Worm (Caenorhabditis elegans) whole organism, early embryonic: ENCODE results near the gene ZC262.13.

Experiments
- aly-1 ChIP-seq: sonication (generic microtip); optimal IDR thresholded peaks from 2 replicates; lab custom pipeline; 2016; ENCODE audit warnings: missing genetic modification characterization, missing compliant biosample characterization
- ama-1 ChIP-seq: fragments of 150-350 bp; optimal IDR thresholded peaks from 2 replicates; lab custom pipeline; 2014
- ceh-13 ChIP-seq: fragments of 200-800 bp; sonication (Bioruptor generic); optimal IDR thresholded peaks from 2 replicates; lab custom pipeline; 2018; ENCODE audit warnings: mild to moderate bottlenecking, missing genetic modification characterization, missing compliant biosample characterization
- flt-1 ChIP-seq: fragments of 200-800 bp; sonication (Bioruptor generic); IDR thresholded peaks from 2 replicates; pipeline ENCODE4 v1.3.6; 2022; ENCODE audit warnings: missing genetic modification characterization, missing compliant biosample characterization
- hmbx-1 ChIP-seq: sonication (generic microtip); optimal IDR thresholded peaks from 2 replicates; lab custom pipeline; 2016; ENCODE audit warnings: mild to moderate bottlenecking, missing genetic modification characterization, missing compliant biosample characterization
- hnd-1 ChIP-seq: sonication (generic microtip); optimal IDR thresholded peaks from 2 replicates; lab custom pipeline; 2016; ENCODE audit warnings: missing genetic modification characterization, missing compliant biosample characterization
- tbx-37 ChIP-seq: fragments of 200-800 bp; sonication (Bioruptor generic); conservative IDR thresholded peaks from 2 replicates; pipeline ENCODE4 v1.3.6; 2022; ENCODE audit warnings: missing genetic modification reagents, missing genetic modification characterization, missing compliant biosample characterization
- tra-4 ChIP-seq: sonication (generic microtip); optimal IDR thresholded peaks from 2 replicates; lab custom pipeline; 2017; ENCODE audit warnings: missing genetic modification characterization, missing compliant biosample characterization

DNA sequence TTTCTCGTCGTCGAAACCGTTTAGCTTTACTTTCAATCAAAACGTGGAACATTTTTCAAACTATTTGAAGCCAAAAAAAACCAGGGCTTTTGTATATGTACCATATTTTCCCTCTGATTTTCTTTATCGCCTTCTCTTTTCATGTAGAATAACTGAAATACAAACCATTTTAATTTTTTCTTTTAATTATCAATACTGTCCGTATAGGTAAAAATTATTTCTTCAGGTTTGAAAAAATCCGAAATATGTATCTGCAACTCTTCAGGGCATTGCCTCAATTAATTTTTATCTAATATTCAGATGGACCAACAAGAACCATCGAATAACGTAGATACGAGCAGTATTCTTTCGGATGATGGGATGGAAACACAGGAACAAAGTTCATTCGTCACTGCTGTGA lies 49.0 kb downstream of the ZC262.13 start, which contains the start of gene met-2:
- TF ChIP-seq tra-4: no peak
- no peak for TF ChIP-seq ceh-13
- TF ChIP-seq aly-1: no peak
- no peak for TF ChIP-seq flt-1 (GFP tag; lab: Robert Waterston, UW)
- no peak for TF ChIP-seq hnd-1 (tag; lab: Kevin White, UChicago)
- TF ChIP-seq ama-1 (lab: Kevin White, UChicago): no peak
- TF ChIP-seq hmbx-1 (tag; lab: Kevin White, UChicago): no peak
- no peak for TF ChIP-seq tbx-37
